Worm (Caenorhabditis elegans) whole organism, L4/young adult: ENCODE results near the gene T06C12.9.

Experiments used
- W03F9.2 ChIP-seq: fragments of 150-350 bp; optimal IDR thresholded peaks from 2 replicates; lab custom pipeline; 2014; ENCODE audit warnings: missing biosample characterization, missing genetic modification characterization
- dao-5 ChIP-seq: sonication (generic microtip); optimal IDR thresholded peaks from 2 replicates; lab custom pipeline; 2016; ENCODE audit warnings: missing genotype, missing genetic modification characterization, moderate library complexity, missing compliant biosample characterization
- him-1 ChIP-seq: sonication (generic microtip); optimal IDR thresholded peaks from 2 replicates; lab custom pipeline; 2016; ENCODE audit warnings: missing genotype, missing genetic modification reagents, missing genetic modification characterization, missing compliant biosample characterization

DNA sequence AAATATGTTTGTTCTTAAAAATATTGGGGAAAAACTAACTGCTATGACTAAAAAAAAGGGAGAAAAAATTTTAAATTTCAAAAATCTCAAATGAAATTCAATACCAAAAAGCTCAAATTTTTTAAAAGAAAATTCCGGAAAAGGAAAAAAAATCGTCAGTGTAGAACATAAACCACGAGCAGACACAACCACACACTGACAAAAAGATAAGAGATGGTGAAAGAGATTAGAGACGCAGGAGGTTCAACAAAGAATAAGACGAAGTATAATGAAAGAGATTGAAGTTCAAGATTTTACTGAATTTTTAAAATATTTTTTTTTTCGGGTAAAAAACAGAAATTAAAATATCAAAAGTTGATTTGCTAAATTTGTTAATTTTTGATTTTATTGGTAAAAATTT lies 5.8 kb downstream of the T06C12.9 start:
- no peak for TF ChIP-seq him-1 (tag; lab: Kevin White, UChicago)
- no peak for TF ChIP-seq W03F9.2 (tag; lab: Kevin White, UChicago)
- TF ChIP-seq dao-5: no peak
